Worm (Caenorhabditis elegans) whole organism, L4 larva: Measurements from ENCODE around the gene T27E4.7.

ENCODE experiments used
- F49E8.2 ChIP-seq: sonication (generic microtip); optimal IDR thresholded peaks from 2 replicates; lab custom pipeline; 2016; ENCODE audit warnings: missing compliant biosample characterization, mild to moderate bottlenecking, missing genetic modification characterization, borderline replicate concordance
- ceh-82 ChIP-seq: sonication (generic microtip); optimal IDR thresholded peaks from 2 replicates; lab custom pipeline; 2017; ENCODE audit warnings: missing biosample characterization, missing genetic modification characterization
- nhr-237 ChIP-seq: sonication (generic microtip); optimal IDR thresholded peaks from 2 replicates; lab custom pipeline; 2017; ENCODE audit warnings: missing biosample characterization, missing genetic modification characterization
- nhr-25 ChIP-seq: sonication (generic microtip); optimal IDR thresholded peaks from 2 replicates; lab custom pipeline; 2017; ENCODE audit warnings: missing genetic modification characterization, mild to moderate bottlenecking, missing compliant biosample characterization, antibody characterized with exemption, moderate library complexity, borderline replicate concordance; ENCODE audit not compliant: insufficient read depth
- nhr-6 ChIP-seq: fragments of 150-350 bp; optimal IDR thresholded peaks from 2 replicates; lab custom pipeline; 2014; ENCODE audit warnings: missing biosample characterization, missing genetic modification characterization
- unc-130 ChIP-seq: sonication (generic microtip); optimal IDR thresholded peaks from 2 replicates; lab custom pipeline; 2016; ENCODE audit warnings: missing genetic modification reagents, missing genetic modification characterization, missing compliant biosample characterization

ce11 chrV:9111957-9112356 lies 35.8 kb upstream of the T27E4.7 start:
- no peak for TF ChIP-seq unc-130 (GFP tag; lab: Kevin White, UChicago)
- TF ChIP-seq ceh-82 = no peak
- no peak for TF ChIP-seq nhr-25 (tag; lab: Kevin White, UChicago)
- no peak for TF ChIP-seq nhr-6 (tag; lab: Kevin White, UChicago)
- TF ChIP-seq nhr-237 (tag; lab: Kevin White, UChicago) = no peak
- TF ChIP-seq F49E8.2 (tag; lab: Kevin White, UChicago) = no peak
